Fruit fly (Drosophila melanogaster): ENCODE data around the gene CG17186.

CG17186 gene

DNA sequence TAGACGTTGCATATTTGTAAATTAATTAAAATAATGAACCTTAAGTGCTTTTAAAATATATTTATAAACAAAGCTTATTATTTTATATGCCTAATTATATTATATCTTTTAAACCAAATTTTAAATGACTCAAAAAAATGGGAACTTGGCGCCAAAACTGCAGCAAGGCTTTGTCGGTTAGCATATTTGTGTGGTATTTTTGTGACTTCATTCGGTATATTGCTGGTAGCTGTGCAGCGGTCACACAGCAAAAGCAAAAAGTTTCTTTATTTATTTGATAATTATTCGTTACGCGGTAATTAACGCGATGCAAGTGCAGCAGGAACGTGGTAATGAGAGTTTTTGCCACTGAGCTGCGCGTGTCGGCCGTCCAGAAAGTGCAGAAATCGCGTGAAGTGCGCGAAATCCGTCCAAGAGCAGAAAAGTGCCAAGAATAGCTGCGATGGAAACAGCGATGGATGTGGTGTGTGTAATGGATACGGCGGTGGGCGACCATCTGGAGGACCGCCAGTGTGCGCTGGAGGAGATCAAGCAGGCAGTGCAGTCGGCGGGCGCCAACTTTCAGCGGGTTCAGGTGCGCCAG, 2.2 kb upstream of the CG17186 start, which contains the start of gene Ask1 (continued):
- no peak for TF ChIP-seq inv (GFP tag; IDR thresholded peaks at IDR 0.05; ENCODE audit: partially characterized antibody)
- TF ChIP-seq Dek (tag; optimal IDR thresholded peaks at IDR 0.05): no peak
- no peak for TF ChIP-seq Six4 (GFP tag; optimal IDR thresholded peaks at IDR 0.05)
- TF ChIP-seq CG34422 (GFP tag; IDR thresholded peaks at IDR 0.05): 0 out of 3 replicates have a peak, but pooled peaks have one; percentile 24
- TF ChIP-seq Doc3 (GFP tag; IDR thresholded peaks at IDR 0.05; ENCODE audit: partially characterized antibody): no peak
- no peak for TF ChIP-seq Ets97D (GFP tag; optimal IDR thresholded peaks at IDR 0.05)
- TF ChIP-seq trem (tag; optimal IDR thresholded peaks at IDR 0.05): peak; percentile 22
- TF ChIP-seq btn (GFP tag; optimal IDR thresholded peaks at IDR 0.05): no peak
- TF ChIP-seq gsb-n (tag; optimal IDR thresholded peaks at IDR 0.05): no peak
- no peak for TF ChIP-seq esg (GFP tag; conservative IDR thresholded peaks at IDR 0.05)
- no peak for TF ChIP-seq Taf1 (GFP tag; IDR thresholded peaks at IDR 0.05)
- no peak for TF ChIP-seq Awh (GFP tag; IDR thresholded peaks at IDR 0.05)
- TF ChIP-seq CG4854 (GFP tag; optimal IDR thresholded peaks at IDR 0.05): peak; percentile 15
- TF ChIP-seq Xbp1 (GFP tag; optimal IDR thresholded peaks at IDR 0.05): no peak
- TF ChIP-seq CG5245 (GFP tag; optimal IDR thresholded peaks at IDR 0.05): no peak
- TF ChIP-seq CG10543 (GFP tag; optimal IDR thresholded peaks at IDR 0.05): no peak
- TF ChIP-seq Stat92E (GFP tag; optimal IDR thresholded peaks at IDR 0.05): no peak
- TF ChIP-seq lbe (GFP tag; optimal IDR thresholded peaks at IDR 0.05): peak; percentile 53
- no peak for TF ChIP-seq sna (GFP tag; IDR thresholded peaks at IDR 0.05; ENCODE audit: partially characterized antibody)
- TF ChIP-seq Meics (GFP tag; optimal IDR thresholded peaks at IDR 0.05): no peak
- TF ChIP-seq CG14710 (tag; optimal IDR thresholded peaks at IDR 0.05): peak; percentile 13
- TF ChIP-seq NC2β (GFP tag; optimal IDR thresholded peaks at IDR 0.05): no peak
- TF ChIP-seq dm (GFP tag; optimal IDR thresholded peaks at IDR 0.05): peak; percentile 0
- TF ChIP-seq Hr51 (GFP tag; optimal IDR thresholded peaks at IDR 0.05): no peak
- TF ChIP-seq CG12104 (GFP tag; optimal IDR thresholded peaks at IDR 0.05): no peak
- TF ChIP-seq ranshi (GFP tag; IDR thresholded peaks at IDR 0.05): no peak
- no peak for TF ChIP-seq cad (GFP tag; optimal IDR thresholded peaks at IDR 0.05)
- no peak for TF ChIP-seq sima (GFP tag; optimal IDR thresholded peaks at IDR 0.05)
- no peak for TF ChIP-seq Sry-δ (GFP tag; optimal IDR thresholded peaks at IDR 0.05)
- no peak for TF ChIP-seq CG7372 (GFP tag; IDR thresholded peaks at IDR 0.05)
- TF ChIP-seq CG2875 (GFP tag; optimal IDR thresholded peaks at IDR 0.05): no peak
- TF ChIP-seq CG8281 (tag; optimal IDR thresholded peaks at IDR 0.05): no peak
- TF ChIP-seq CG6272 (GFP tag; IDR thresholded peaks at IDR 0.05): no peak
- TF ChIP-seq Hmr (GFP tag; optimal IDR thresholded peaks at IDR 0.05): no peak
- TF ChIP-seq CG11696 (GFP tag; IDR thresholded peaks at IDR 0.05): no peak
- TF ChIP-seq chinmo (GFP tag; IDR thresholded peaks at IDR 0.05; ENCODE audit: partially characterized antibody): no peak
- peak; percentile 18 for TF ChIP-seq CG12659 (GFP tag; optimal IDR thresholded peaks at IDR 0.05)
- no peak for TF ChIP-seq HHEX (GFP tag; optimal IDR thresholded peaks at IDR 0.05)
- no peak for TF ChIP-seq caup (GFP tag; optimal IDR thresholded peaks at IDR 0.05; ENCODE audit: severe bottlenecking)
- no peak for TF ChIP-seq Fer3 (tag; optimal IDR thresholded peaks at IDR 0.05)
- TF ChIP-seq pfk (GFP tag; optimal IDR thresholded peaks at IDR 0.05): no peak
- TF ChIP-seq CG7745 (tag; optimal IDR thresholded peaks at IDR 0.05): peak; percentile 3
- peak; percentile 19; the same call in 1 of the 3 replicates for TF ChIP-seq otp (GFP tag; IDR thresholded peaks at IDR 0.05)
- TF ChIP-seq gfzf (GFP tag; optimal IDR thresholded peaks at IDR 0.05): peak; percentile 82
- TF ChIP-seq CG10654 (GFP tag; optimal IDR thresholded peaks at IDR 0.05): no peak
- TF ChIP-seq CG8290 (GFP tag; optimal IDR thresholded peaks at IDR 0.05): no peak
- TF ChIP-seq CG8290 (tag; optimal IDR thresholded peaks at IDR 0.05): no peak
- TF ChIP-seq YL-1 (GFP tag; optimal IDR thresholded peaks at IDR 0.05): no peak
- no peak for TF ChIP-seq CG7556 (GFP tag; optimal IDR thresholded peaks at IDR 0.05)
- TF ChIP-seq unpg (GFP tag; optimal IDR thresholded peaks at IDR 0.05): no peak

All from whole organism, embryonic.